Worm (Caenorhabditis elegans) whole organism, L4 larva: ENCODE results near the gene hrde-2.

ENCODE experiments used
- D1046.2 ChIP-seq: fragments of 200-800 bp; sonication (Bioruptor generic); IDR thresholded peaks from 2 replicates; pipeline ENCODE4 v1.3.6; 2022; ENCODE audit warnings: missing genetic modification characterization, missing compliant biosample characterization
- F10B5.3 ChIP-seq: sonication (generic microtip); optimal IDR thresholded peaks from 2 replicates; lab custom pipeline; 2016; ENCODE audit warnings: mild to moderate bottlenecking, missing genetic modification characterization, missing compliant biosample characterization
- F26F4.8 ChIP-seq: fragments of 200-800 bp; sonication (Bioruptor generic); conservative IDR thresholded peaks from 2 replicates; pipeline ENCODE4 v1.3.6; 2022; ENCODE audit warnings: missing genetic modification characterization, missing compliant biosample characterization
- F44E2.7 ChIP-seq: fragments of 200-800 bp; sonication (Bioruptor generic); IDR thresholded peaks from 2 replicates; pipeline ENCODE4 v2.1.2; 2022; ENCODE audit warnings: missing genetic modification characterization, missing compliant biosample characterization
- F49E8.2 ChIP-seq: sonication (generic microtip); optimal IDR thresholded peaks from 2 replicates; lab custom pipeline; 2016; ENCODE audit warnings: missing compliant biosample characterization, mild to moderate bottlenecking, missing genetic modification characterization, borderline replicate concordance
- R02D3.7 ChIP-seq: fragments of 150-350 bp; sonication (generic microtip); optimal IDR thresholded peaks from 3 replicates; lab custom pipeline; 2014; ENCODE audit warnings: missing biosample characterization, missing genetic modification characterization
- T20F7.1 ChIP-seq: fragments of 200-800 bp; sonication (Bioruptor generic); optimal IDR thresholded peaks from 2 replicates; lab custom pipeline; 2018; ENCODE audit warnings: mild to moderate bottlenecking, missing genetic modification characterization, missing compliant biosample characterization
- T26A8.4 ChIP-seq: fragments of 200-800 bp; sonication (Bioruptor generic); IDR thresholded peaks from 2 replicates; pipeline ENCODE4 v1.3.6; 2022; ENCODE audit warnings: missing genetic modification characterization, missing compliant biosample characterization
- Y105C5A.15 ChIP-seq: fragments of 200-800 bp; sonication (Bioruptor generic); IDR thresholded peaks from 2 replicates; pipeline ENCODE4 v1.3.6; 2022; ENCODE audit warnings: missing genetic modification characterization, missing compliant biosample characterization
- Y48G9A.11 ChIP-seq: fragments of 200-800 bp; sonication (Bioruptor generic); IDR thresholded peaks from 2 replicates; pipeline ENCODE4 v1.3.6; 2022; ENCODE audit warnings: missing genetic modification reagents, missing genetic modification characterization, missing compliant biosample characterization
- ZK337.2 ChIP-seq: fragments of 200-800 bp; sonication (Bioruptor generic); IDR thresholded peaks from 2 replicates; pipeline ENCODE4 v1.3.6; 2022; ENCODE audit warnings: missing genetic modification reagents, missing genetic modification characterization, missing compliant biosample characterization
- aha-1 ChIP-seq: fragments of 150-350 bp; peaks from one replicate; lab custom pipeline; 2014; ENCODE audit warnings: missing biosample characterization, missing genetic modification characterization
- aly-2 ChIP-seq: sonication (generic microtip); optimal IDR thresholded peaks from 2 replicates; lab custom pipeline; 2018; ENCODE audit warnings: missing biosample characterization, missing genetic modification characterization
- attf-4 ChIP-seq: sonication (generic microtip); optimal IDR thresholded peaks from 3 replicates; lab custom pipeline; 2017; ENCODE audit warnings: missing biosample characterization, missing genetic modification characterization
- ceh-20 ChIP-seq: fragments of 200-800 bp; sonication (Bioruptor generic); IDR thresholded peaks from 2 replicates; pipeline ENCODE4 v1.3.6; 2022; ENCODE audit warnings: missing genetic modification reagents, missing genetic modification characterization, missing compliant biosample characterization
- ceh-44 ChIP-seq: fragments of 200-800 bp; sonication (Bioruptor generic); IDR thresholded peaks from 2 replicates; pipeline ENCODE4 v1.3.6; 2022; ENCODE audit warnings: missing genetic modification reagents, missing genetic modification characterization, missing compliant biosample characterization
- cey-2 ChIP-seq: sonication (generic microtip); optimal IDR thresholded peaks from 3 replicates; lab custom pipeline; 2017; ENCODE audit warnings: missing genetic modification characterization, mild to moderate bottlenecking, missing compliant biosample characterization, antibody characterized with exemption, borderline replicate concordance; ENCODE audit not compliant: insufficient read depth
- daf-8 ChIP-seq: fragments of 200-800 bp; sonication (Bioruptor generic); IDR thresholded peaks from 2 replicates; pipeline ENCODE4 v1.3.6; 2022; ENCODE audit warnings: missing genetic modification characterization, missing compliant biosample characterization
- dmd-6 ChIP-seq: fragments of 200-800 bp; sonication (Bioruptor generic); IDR thresholded peaks from 2 replicates; pipeline ENCODE4 v1.3.6; 2022; ENCODE audit warnings: missing genetic modification reagents, missing genetic modification characterization, missing compliant biosample characterization
- dpl-1 ChIP-seq: fragments of 150-350 bp; optimal IDR thresholded peaks from 2 replicates; lab custom pipeline; 2014; ENCODE audit warnings: missing biosample characterization, missing genetic modification reagents, missing genetic modification characterization
- fkh-10 ChIP-seq: fragments of 150-350 bp; optimal IDR thresholded peaks from 2 replicates; lab custom pipeline; 2014; ENCODE audit warnings: missing biosample characterization, missing genetic modification reagents, missing genetic modification characterization
- hif-1 ChIP-seq, 2 experiments: sonication (generic microtip); optimal IDR thresholded peaks; 2 replicates each; lab custom pipeline; 2016 to 2017; ENCODE audit warnings: missing compliant biosample characterization in 2 of 2, missing genetic modification characterization in 2 of 2, missing genetic modification reagents in 2 of 2, missing genotype in 2 of 2, mild to moderate bottlenecking in 1 of 2
- hlh-11 ChIP-seq: fragments of 200-800 bp; sonication (Bioruptor generic); optimal IDR thresholded peaks from 2 replicates; lab custom pipeline; 2018; ENCODE audit warnings: mild to moderate bottlenecking, missing genetic modification characterization, missing compliant biosample characterization
- hlh-30 ChIP-seq: sonication (generic microtip); optimal IDR thresholded peaks from 2 replicates; lab custom pipeline; 2017; ENCODE audit warnings: antibody characterized with exemption, mild to moderate bottlenecking, missing genetic modification characterization, missing compliant biosample characterization; ENCODE audit not compliant: insufficient read depth
- hmg-1.1 ChIP-seq: fragments of 200-800 bp; sonication (Bioruptor generic); IDR thresholded peaks from 2 replicates; pipeline ENCODE4 v1.3.6; 2022; ENCODE audit warnings: missing genetic modification reagents, missing genetic modification characterization, missing compliant biosample characterization
- lin-13 ChIP-seq: fragments of 150-350 bp; optimal IDR thresholded peaks from 2 replicates; lab custom pipeline; 2014; ENCODE audit warnings: missing biosample characterization, missing genetic modification reagents, missing genetic modification characterization
- lin-15B ChIP-seq: fragments of 150-350 bp; sonication (generic microtip); optimal IDR thresholded peaks from 3 replicates; lab custom pipeline; 2014; ENCODE audit warnings: missing biosample characterization, missing genetic modification characterization
- lin-39 ChIP-seq: fragments of 150-350 bp; optimal IDR thresholded peaks from 2 replicates; lab custom pipeline; 2014; ENCODE audit warnings: missing biosample characterization, missing genetic modification reagents, missing genetic modification characterization
- lir-3 ChIP-seq: sonication (generic microtip); optimal IDR thresholded peaks from 2 replicates; lab custom pipeline; 2016; ENCODE audit warnings: mild to moderate bottlenecking, missing genetic modification characterization, missing compliant biosample characterization
- mdl-1 ChIP-seq, 2 experiments: fragments of 150-350 bp in 1 of 2; sonication (generic microtip) in 1 of 2; optimal IDR thresholded peaks; 2 replicates each; lab custom pipeline; 2014 to 2017; ENCODE audit warnings: missing biosample characterization in 2 of 2, missing genetic modification characterization in 2 of 2
- mdt-29 ChIP-seq: fragments of 200-800 bp; sonication (Bioruptor generic); IDR thresholded peaks from 2 replicates; pipeline ENCODE4 v1.3.6; 2022; ENCODE audit warnings: missing genetic modification reagents, missing genetic modification characterization, missing compliant biosample characterization
- mxl-2 ChIP-seq: fragments of 200-800 bp; sonication (Bioruptor generic); conservative IDR thresholded peaks from 2 replicates; pipeline ENCODE4 v1.3.6; 2022; ENCODE audit warnings: missing genetic modification reagents, missing genetic modification characterization, missing compliant biosample characterization
- mxl-3 ChIP-seq: fragments of 200-800 bp; sonication (Bioruptor generic); optimal IDR thresholded peaks from 2 replicates; lab custom pipeline; 2018; ENCODE audit warnings: mild to moderate bottlenecking, missing genetic modification characterization, missing compliant biosample characterization
- nhr-10 ChIP-seq: fragments of 150-350 bp; optimal IDR thresholded peaks from 2 replicates; lab custom pipeline; 2014; ENCODE audit warnings: missing biosample characterization, missing genetic modification characterization
- nhr-11 ChIP-seq: fragments of 150-350 bp; optimal IDR thresholded peaks from 2 replicates; lab custom pipeline; 2014; ENCODE audit warnings: missing biosample characterization, missing genetic modification characterization
- nhr-111 ChIP-seq: fragments of 200-800 bp; sonication (Bioruptor generic); optimal IDR thresholded peaks from 2 replicates; lab custom pipeline; 2018; ENCODE audit warnings: mild to moderate bottlenecking, missing genetic modification characterization, missing compliant biosample characterization
- nhr-41 ChIP-seq: fragments of 200-800 bp; sonication (Bioruptor generic); IDR thresholded peaks from 2 replicates; pipeline ENCODE4 v1.3.6; 2022; ENCODE audit warnings: missing genetic modification reagents, missing genetic modification characterization, missing compliant biosample characterization
- nhr-42 ChIP-seq: fragments of 200-800 bp; sonication (Bioruptor generic); IDR thresholded peaks from 2 replicates; pipeline ENCODE4 v1.3.6; 2022; ENCODE audit warnings: missing genetic modification characterization, missing compliant biosample characterization
- nhr-48 ChIP-seq: sonication (generic microtip); optimal IDR thresholded peaks from 2 replicates; lab custom pipeline; 2016; ENCODE audit warnings: mild to moderate bottlenecking, missing genetic modification characterization, missing compliant biosample characterization
- nhr-76 ChIP-seq: fragments of 150-350 bp; optimal IDR thresholded peaks from 2 replicates; lab custom pipeline; 2014; ENCODE audit warnings: missing biosample characterization, missing genetic modification characterization
- rbr-2 ChIP-seq: sonication (generic microtip); optimal IDR thresholded peaks from 2 replicates; lab custom pipeline; 2016; ENCODE audit warnings: missing genotype, missing genetic modification characterization, missing compliant biosample characterization
- set-16 ChIP-seq: fragments of 200-800 bp; sonication (Bioruptor generic); IDR thresholded peaks from 2 replicates; pipeline ENCODE4 v1.3.6; 2022; ENCODE audit warnings: missing genetic modification reagents, missing genetic modification characterization, missing compliant biosample characterization
- snpc-1.2 ChIP-seq: fragments of 200-800 bp; sonication (Bioruptor generic); IDR thresholded peaks from 2 replicates; pipeline ENCODE4 v1.3.6; 2022; ENCODE audit warnings: missing genetic modification reagents, missing genetic modification characterization, missing compliant biosample characterization
- spr-3 ChIP-seq: fragments of 200-800 bp; sonication (Bioruptor generic); optimal IDR thresholded peaks from 2 replicates; lab custom pipeline; 2018; ENCODE audit warnings: mild to moderate bottlenecking, missing genetic modification characterization, missing compliant biosample characterization
- tag-97 ChIP-seq: fragments of 200-800 bp; sonication (Bioruptor generic); IDR thresholded peaks from 2 replicates; pipeline ENCODE4 v1.3.6; 2022; ENCODE audit warnings: missing genetic modification characterization, missing compliant biosample characterization
- unc-130 ChIP-seq: sonication (generic microtip); optimal IDR thresholded peaks from 2 replicates; lab custom pipeline; 2016; ENCODE audit warnings: missing genetic modification reagents, missing genetic modification characterization, missing compliant biosample characterization
- unc-39 ChIP-seq: sonication (generic microtip); optimal IDR thresholded peaks from 2 replicates; lab custom pipeline; 2017; ENCODE audit warnings: missing biosample characterization, missing genetic modification characterization
- unc-62 ChIP-seq, 3 experiments: fragments of 150-350 bp in 1 of 3; sonication (generic microtip); optimal IDR thresholded peaks in 2 of 3; peaks in 1 of 3; 1 replicate in 1 of 3; 2 replicates in 2 of 3; lab custom pipeline; 2014 to 2017; ENCODE audit warnings: missing biosample characterization in 3 of 3, missing genetic modification characterization in 3 of 3, missing genetic modification reagents in 3 of 3, missing genotype in 1 of 3
- zfp-2 ChIP-seq: sonication (generic microtip); optimal IDR thresholded peaks from 2 replicates; lab custom pipeline; 2016; ENCODE audit warnings: mild to moderate bottlenecking, missing genetic modification characterization, missing compliant biosample characterization
- zfp-3 ChIP-seq: fragments of 200-800 bp; sonication (Bioruptor generic); conservative IDR thresholded peaks from 2 replicates; pipeline ENCODE4 v1.3.6; 2022; ENCODE audit warnings: missing genetic modification reagents, missing genetic modification characterization, missing compliant biosample characterization
- zip-2 ChIP-seq: fragments of 150-350 bp; optimal IDR thresholded peaks from 2 replicates; lab custom pipeline; 2014; ENCODE audit warnings: missing biosample characterization, missing genetic modification characterization

Gene hrde-2

DNA sequence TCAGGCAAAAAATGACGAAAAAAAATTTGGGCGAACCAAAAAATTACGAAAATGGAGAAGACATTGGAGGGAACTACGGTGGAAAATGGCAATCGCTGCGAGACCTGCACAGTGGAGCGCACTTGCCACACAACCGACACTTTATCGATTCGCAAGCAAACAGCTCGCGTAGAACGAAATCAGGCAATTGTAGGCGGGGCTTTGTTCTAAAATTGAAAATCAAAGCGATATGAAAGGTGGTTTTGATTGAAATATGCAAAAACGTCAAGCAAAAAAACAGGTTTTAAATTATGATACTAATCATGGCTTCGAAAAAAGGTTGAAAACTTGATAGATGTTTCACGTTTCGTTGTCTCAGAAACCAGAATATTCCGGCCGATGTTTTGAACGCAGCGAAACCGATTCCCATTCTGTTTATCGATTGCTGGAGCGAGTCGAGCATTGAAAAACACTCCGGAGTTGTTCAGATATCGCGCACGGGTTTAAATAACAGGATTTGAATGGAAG, 2.7 kb upstream of the hrde-2 start, which contains the start of the genes fib-1 and mut-15 (continued):
- TF ChIP-seq zfp-2 (tag; lab: Kevin White, UChicago): peak; percentile 69
- no peak for TF ChIP-seq aly-2 (tag; lab: Kevin White, UChicago)
- peak; percentile 81 for TF ChIP-seq dpl-1 (GFP tag; lab: Kevin White, UChicago)
- TF ChIP-seq lin-39 (tag; lab: Kevin White, UChicago): no peak
- TF ChIP-seq mxl-2 (GFP tag; lab: Robert Waterston, UW): no peak
- TF ChIP-seq zfp-3 (GFP tag; lab: Robert Waterston, UW): no peak
- TF ChIP-seq nhr-10 (tag; lab: Kevin White, UChicago): no peak
- no peak for TF ChIP-seq cey-2 (tag; lab: Kevin White, UChicago)
- TF ChIP-seq set-16 (GFP tag; lab: Robert Waterston, UW): no peak
- TF ChIP-seq attf-4 (tag; lab: Kevin White, UChicago): no peak
- peak; percentile 86 for TF ChIP-seq fkh-10 (GFP tag; lab: Kevin White, UChicago)
- TF ChIP-seq T20F7.1 (GFP tag; lab: Kevin White, UChicago): peak; percentile 91
- TF ChIP-seq hlh-11 (tag; lab: Kevin White, UChicago): peak; percentile 88
- peak; percentile 94 for TF ChIP-seq unc-130
- TF ChIP-seq F10B5.3 (tag; lab: Kevin White, UChicago): no peak
- no peak for TF ChIP-seq unc-39 (tag; lab: Kevin White, UChicago)
- TF ChIP-seq nhr-41 (GFP tag; lab: Robert Waterston, UW): no peak
- no peak for TF ChIP-seq tag-97 (GFP tag; lab: Robert Waterston, UW)
- peak; percentile 89; the same call in 1 of the 2 replicates for TF ChIP-seq nhr-42
- no peak for TF ChIP-seq ZK337.2 (GFP tag; lab: Robert Waterston, UW)
- peak; percentile 91 for TF ChIP-seq nhr-11 (tag; lab: Kevin White, UChicago)
- TF ChIP-seq hmg-1.1 (GFP tag; lab: Robert Waterston, UW): peak; percentile 86
- peak in 1 of 2 experiments; percentile 28 for TF ChIP-seq mdl-1 (tag; optimal IDR thresholded peaks at IDR 0.05; lab: Kevin White, UChicago)
- no peak for TF ChIP-seq lir-3 (tag; lab: Kevin White, UChicago)
- peak; percentile 24 for TF ChIP-seq aha-1 (tag; lab: Kevin White, UChicago)
- TF ChIP-seq Y48G9A.11 (GFP tag; lab: Robert Waterston, UW): peak; percentile 87
- TF ChIP-seq lin-13 (GFP tag; lab: Kevin White, UChicago): peak; percentile 86
- peak; percentile 77 for TF ChIP-seq hlh-30 (tag; lab: Kevin White, UChicago)
- peak; percentile 48 for TF ChIP-seq F49E8.2 (tag; lab: Kevin White, UChicago)
- peak; percentile 71; the same call in 1 of the 2 replicates for TF ChIP-seq T26A8.4
- TF ChIP-seq hif-1 (tag; optimal IDR thresholded peaks at IDR 0.05; lab: Kevin White, UChicago): peak in 1 of 2 experiments; percentile 91
- no peak for TF ChIP-seq F26F4.8 (GFP tag; lab: Robert Waterston, UW)
- TF ChIP-seq daf-8: no peak
- TF ChIP-seq R02D3.7: no peak
- no peak for TF ChIP-seq nhr-76 (tag; lab: Kevin White, UChicago)
- TF ChIP-seq zip-2 (tag; lab: Kevin White, UChicago): no peak
- TF ChIP-seq snpc-1.2 (GFP tag; lab: Robert Waterston, UW): no peak
- TF ChIP-seq mxl-3: peak; percentile 78
- TF ChIP-seq spr-3 (GFP tag; lab: Kevin White, UChicago): peak; percentile 8
- TF ChIP-seq F44E2.7 (GFP tag; lab: Robert Waterston, UW): no peak
- TF ChIP-seq ceh-20 (GFP tag; lab: Robert Waterston, UW): peak; percentile 86
- peak in 1 of 2 experiments; percentile 99 for TF ChIP-seq unc-62 (GFP tag; optimal IDR thresholded peaks at IDR 0.05 in 1 of 2; lab: Kevin White, UChicago)
- TF ChIP-seq unc-62 (tag; optimal IDR thresholded peaks at IDR 0.05; lab: Kevin White, UChicago): no peak
- TF ChIP-seq nhr-48 (tag; lab: Kevin White, UChicago): peak; percentile 44
- TF ChIP-seq Y105C5A.15: no peak
- no peak for TF ChIP-seq nhr-111
- TF ChIP-seq lin-15B (tag; lab: Kevin White, UChicago): peak; percentile 76
- peak; percentile 92 for TF ChIP-seq rbr-2 (tag; lab: Kevin White, UChicago)
- TF ChIP-seq dmd-6 (GFP tag; lab: Robert Waterston, UW): peak; percentile 80
- no peak for TF ChIP-seq D1046.2
- 0 out of 2 replicates have a peak, but pooled peaks have one; percentile 33 for TF ChIP-seq mdt-29 (GFP tag; lab: Robert Waterston, UW)
- TF ChIP-seq ceh-44: peak; percentile 75
